Worm (Caenorhabditis elegans) whole organism, L3 larva: ENCODE data around the gene B0250.5.

ENCODE experiments used
- ceh-9 ChIP-seq: sonication (generic microtip); optimal IDR thresholded peaks from 2 replicates; lab custom pipeline; 2018; ENCODE audit warnings: missing biosample characterization, missing genetic modification characterization
- elt-2 ChIP-seq: sonication (generic microtip); optimal IDR thresholded peaks from 2 replicates; lab custom pipeline; 2016; ENCODE audit warnings: missing genetic modification reagents, mild to moderate bottlenecking, missing genetic modification characterization, missing compliant biosample characterization
- fkh-2 ChIP-seq: fragments of 150-350 bp; optimal IDR thresholded peaks from 2 replicates; lab custom pipeline; 2014; ENCODE audit warnings: missing biosample characterization, missing genetic modification reagents, missing genetic modification characterization
- nhr-12 ChIP-seq: fragments of 150-350 bp; optimal IDR thresholded peaks from 2 replicates; lab custom pipeline; 2014; ENCODE audit warnings: missing biosample characterization, missing genetic modification characterization
- nhr-23 ChIP-seq: fragments of 150-350 bp; optimal IDR thresholded peaks from 2 replicates; lab custom pipeline; 2014; ENCODE audit warnings: missing biosample characterization, missing genetic modification reagents, missing genetic modification characterization
- nhr-237 ChIP-seq: fragments of 150-350 bp; optimal IDR thresholded peaks from 2 replicates; lab custom pipeline; 2014; ENCODE audit warnings: missing biosample characterization, missing genetic modification characterization
- nhr-28 ChIP-seq: fragments of 150-350 bp; optimal IDR thresholded peaks from 2 replicates; lab custom pipeline; 2014; ENCODE audit warnings: missing biosample characterization, missing genetic modification characterization
- nhr-77 ChIP-seq: fragments of 150-350 bp; optimal IDR thresholded peaks from 2 replicates; lab custom pipeline; 2014; ENCODE audit warnings: missing biosample characterization, missing genetic modification characterization
- sea-2 ChIP-seq: fragments of 150-350 bp; sonication (generic microtip); optimal IDR thresholded peaks from 4 replicates; lab custom pipeline; 2014; ENCODE audit warnings: missing biosample characterization, missing genetic modification reagents, missing genetic modification characterization
- skn-1 ChIP-seq: fragments of 150-350 bp; optimal IDR thresholded peaks from 2 replicates; lab custom pipeline; 2014; ENCODE audit warnings: missing biosample characterization, missing genetic modification characterization
- ztf-4 ChIP-seq: fragments of 150-350 bp; optimal IDR thresholded peaks from 2 replicates; lab custom pipeline; 2014; ENCODE audit warnings: missing biosample characterization, missing genetic modification characterization

ce11 chrV:20455637-20456036 is 38.1 kb upstream of the B0250.5 start:
- TF ChIP-seq nhr-77 (no peak), ceh-9 (tag; lab: Kevin White, UChicago) (no peak), elt-2 (tag; lab: Kevin White, UChicago) (no peak), skn-1 (no peak), nhr-28 (tag; lab: Kevin White, UChicago) (no peak), fkh-2 (tag; lab: Kevin White, UChicago) (no peak), nhr-12 (tag; lab: Kevin White, UChicago) (no peak), nhr-23 (tag; lab: Kevin White, UChicago) (no peak), nhr-237 (no peak), ztf-4 (tag; lab: Kevin White, UChicago) (no peak), sea-2 (no peak)
